Fruit fly (Drosophila melanogaster): ENCODE data around the gene CG10514.

Gene CG10514

dm6 chr3R:25247379-25247869 is 32.2 kb downstream of the CG10514 start, which contains the start of the genes RpS27 and Nup37 (continued):
- TF ChIP-seq Jarid2 (GFP tag; optimal IDR thresholded peaks at IDR 0.05) (peak; percentile 94), CG6791 (GFP tag; IDR thresholded peaks at IDR 0.05; ENCODE audit: partially characterized antibody) (peak; percentile 32; the same call in 1 of the 3 replicates), trh (GFP tag; optimal IDR thresholded peaks at IDR 0.05) (peak; percentile 98), Lim3 (GFP tag; IDR thresholded peaks at IDR 0.05) (peak; percentile 68; the same call in 1 of the 2 replicates), CG5953 (GFP tag; IDR thresholded peaks at IDR 0.05) (peak; percentile 96), ems (GFP tag; optimal IDR thresholded peaks at IDR 0.05) (peak; percentile 98), CG9876 (GFP tag; optimal IDR thresholded peaks at IDR 0.05) (peak; percentile 99), Trl (optimal IDR thresholded peaks at IDR 0.05) (no peak), Trl (GFP tag; optimal IDR thresholded peaks at IDR 0.05) (peak; percentile 99), CG43689 (GFP tag; IDR thresholded peaks at IDR 0.05) (peak; percentile 95), CG8924 (tag; optimal IDR thresholded peaks at IDR 0.05) (peak; percentile 93), CkIIα-i1 (GFP tag; IDR thresholded peaks at IDR 0.05) (peak; percentile 87; the same call in 1 of the 2 replicates), btn (GFP tag; optimal IDR thresholded peaks at IDR 0.05) (peak; percentile 97), hb (GFP tag; IDR thresholded peaks at IDR 0.05; ENCODE audit: partially characterized antibody) (no peak), Bgb (GFP tag; IDR thresholded peaks at IDR 0.05; ENCODE audit: partially characterized antibody) (peak; percentile 43; the same call in 1 of the 2 replicates), HLH3B (GFP tag; IDR thresholded peaks at IDR 0.05) (peak; percentile 95), sqz (GFP tag; optimal IDR thresholded peaks at IDR 0.05) (peak; percentile 98), knrl (GFP tag; IDR thresholded peaks at IDR 0.05; ENCODE audit: partially characterized antibody) (0 out of 3 replicates have a peak, but pooled peaks have one; percentile 44), CG10565 (GFP tag; optimal IDR thresholded peaks at IDR 0.05) (peak; percentile 91), seq (GFP tag; IDR thresholded peaks at IDR 0.05) (peak; percentile 89), CG7357 (GFP tag; IDR thresholded peaks at IDR 0.05) (peak; percentile 73), yki (optimal IDR thresholded peaks at IDR 0.05) (no peak), Xrp1 (GFP tag; IDR thresholded peaks at IDR 0.05) (peak; percentile 62), D19B (GFP tag; optimal IDR thresholded peaks at IDR 0.05) (peak; percentile 94), gcm (GFP tag; optimal IDR thresholded peaks at IDR 0.05) (peak; percentile 95), pan (optimal IDR thresholded peaks at IDR 0.05) (no peak), pan (GFP tag; optimal IDR thresholded peaks at IDR 0.05 in 1 of 2, IDR thresholded peaks at IDR 0.05 in 1 of 2) (peak in 1 of 2 experiments; percentile 97), HLHmδ (GFP tag; optimal IDR thresholded peaks at IDR 0.05) (peak; percentile 100), Hsf (GFP tag; optimal IDR thresholded peaks at IDR 0.05) (peak; percentile 98), so (GFP tag; IDR thresholded peaks at IDR 0.05) (peak; percentile 95), NC2β (GFP tag; optimal IDR thresholded peaks at IDR 0.05) (peak; percentile 100), CG3065 (GFP tag; optimal IDR thresholded peaks at IDR 0.05) (peak; percentile 98), CG8944 (GFP tag; optimal IDR thresholded peaks at IDR 0.05) (peak; percentile 98), ham (GFP tag; IDR thresholded peaks at IDR 0.05) (peak; percentile 94), CG10274 (GFP tag; optimal IDR thresholded peaks at IDR 0.05) (peak; percentile 96), shn (GFP tag; optimal IDR thresholded peaks at IDR 0.05) (peak; percentile 99), kah (GFP tag; optimal IDR thresholded peaks at IDR 0.05) (peak; percentile 94), Asciz (GFP tag; optimal IDR thresholded peaks at IDR 0.05) (peak; percentile 98), Dip2 (GFP tag; IDR thresholded peaks at IDR 0.05) (0 out of 2 replicates have a peak, but pooled peaks have one; percentile 14), CG32767 (GFP tag; IDR thresholded peaks at IDR 0.05) (peak; percentile 80), Sin3A (optimal IDR thresholded peaks at IDR 0.05) (peak; percentile 64), CG17361 (GFP tag; IDR thresholded peaks at IDR 0.05) (peak; percentile 99), dm (GFP tag; optimal IDR thresholded peaks at IDR 0.05) (peak; percentile 99), CG6654 (GFP tag; optimal IDR thresholded peaks at IDR 0.05) (peak; percentile 94), BtbVII (GFP tag; optimal IDR thresholded peaks at IDR 0.05) (peak; percentile 99), CG6683 (GFP tag; optimal IDR thresholded peaks at IDR 0.05) (peak; percentile 94), Meics (GFP tag; optimal IDR thresholded peaks at IDR 0.05) (peak; percentile 99), Lhr (GFP tag; optimal IDR thresholded peaks at IDR 0.05) (peak; percentile 97), CG14441 (GFP tag; IDR thresholded peaks at IDR 0.05) (peak; percentile 95), CG6689 (GFP tag; IDR thresholded peaks at IDR 0.05) (peak; percentile 91), CG8281 (tag; optimal IDR thresholded peaks at IDR 0.05) (peak; percentile 87), CG15601 (tag; optimal IDR thresholded peaks at IDR 0.05) (peak; percentile 94)
